Worm (Caenorhabditis elegans): ENCODE data around the gene col-78.

The col-78 gene

DNA sequence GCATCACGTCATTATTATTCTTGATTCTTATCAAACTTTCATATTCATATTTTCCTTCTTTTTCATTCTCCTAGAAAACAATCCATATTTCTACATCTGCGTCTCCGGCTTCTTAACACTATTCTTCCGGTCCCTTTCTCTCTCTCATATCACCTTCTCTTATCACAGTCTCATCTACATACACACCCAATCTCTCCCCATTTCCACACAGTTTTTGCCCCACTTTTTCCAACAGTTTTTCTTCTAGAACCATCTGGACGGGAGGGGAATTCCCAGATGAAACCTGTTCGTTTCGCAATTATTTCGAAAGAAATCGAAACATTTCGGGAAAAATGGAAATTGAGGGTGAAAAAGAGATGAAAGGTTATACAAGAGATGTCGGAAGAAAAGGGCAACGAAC is 24.2 kb upstream of the col-78 start:
- no peak for TF ChIP-seq ceh-24 (tag; optimal IDR thresholded peaks at IDR 0.05)
- TF ChIP-seq elt-2 (tag; optimal IDR thresholded peaks at IDR 0.05) = peak; percentile 75

DNA sequence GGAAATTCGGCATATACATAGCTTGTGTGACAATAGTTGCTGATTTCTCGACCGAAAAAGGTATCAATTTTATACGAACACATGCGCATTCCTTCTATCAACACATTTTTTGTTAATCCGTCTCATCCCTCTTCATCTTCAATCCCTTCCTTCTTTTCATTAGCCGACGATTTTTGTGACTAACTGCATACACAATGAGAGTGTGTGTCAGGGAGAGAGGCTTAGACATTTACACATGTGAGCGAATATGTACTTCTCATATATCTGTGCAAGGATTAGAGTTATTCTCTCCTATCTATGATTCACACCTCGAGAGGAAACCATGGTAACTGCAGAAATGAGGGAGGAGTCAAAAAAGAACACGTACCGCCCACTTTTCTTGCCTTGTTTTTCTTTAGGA is 22.0 kb upstream of the col-78 start:
- TF ChIP-seq hlh-15 (tag; optimal IDR thresholded peaks at IDR 0.05) (no peak), fax-1 (tag; optimal IDR thresholded peaks at IDR 0.05) (no peak), ceh-19 (GFP tag; optimal IDR thresholded peaks at IDR 0.05) (no peak), zip-5 (tag; optimal IDR thresholded peaks at IDR 0.05) (no peak), unc-3 (GFP tag; conservative IDR thresholded peaks at IDR 0.05) (no peak), unc-3 (tag; optimal IDR thresholded peaks at IDR 0.05) (no peak), elt-2 (tag; optimal IDR thresholded peaks at IDR 0.05) (no peak), F13H6.1 (tag; optimal IDR thresholded peaks at IDR 0.05) (no peak), ceh-31 (tag; optimal IDR thresholded peaks at IDR 0.05) (no peak), ceh-6 (GFP tag; optimal IDR thresholded peaks at IDR 0.05) (no peak), sox-4 (tag; optimal IDR thresholded peaks at IDR 0.05) (no peak), ceh-22 (tag; optimal IDR thresholded peaks at IDR 0.05) (no peak), ahr-1 (tag; optimal IDR thresholded peaks at IDR 0.05) (no peak), ama-1 (optimal IDR thresholded peaks at IDR 0.05) (no peak), hlh-30 (tag; optimal IDR thresholded peaks at IDR 0.05; ENCODE audit: insufficient read depth) (no peak), odd-2 (tag; optimal IDR thresholded peaks at IDR 0.05) (no peak), fkh-10 (GFP tag; optimal IDR thresholded peaks at IDR 0.05) (no peak), syd-9 (tag; optimal IDR thresholded peaks at IDR 0.05) (no peak), madf-2 (tag; optimal IDR thresholded peaks at IDR 0.05) (no peak), ceh-34 (tag; optimal IDR thresholded peaks at IDR 0.05) (no peak)

- TF ChIP-seq ceh-6 (GFP tag; optimal IDR thresholded peaks at IDR 0.05) (no peak), unc-3 (GFP tag; conservative IDR thresholded peaks at IDR 0.05) (no peak), unc-3 (tag; optimal IDR thresholded peaks at IDR 0.05) (no peak), ttx-3 (tag; optimal IDR thresholded peaks at IDR 0.05) (no peak), sox-2 (GFP tag; IDR thresholded peaks at IDR 0.05) (no peak), ets-4 (tag; optimal IDR thresholded peaks at IDR 0.05) (no peak), K09A11.1 (tag; optimal IDR thresholded peaks at IDR 0.05; ENCODE audit: insufficient read depth) (no peak), unc-42 (tag; optimal IDR thresholded peaks at IDR 0.05) (no peak), che-1 (tag; optimal IDR thresholded peaks at IDR 0.05) (no peak), lim-6 (tag; optimal IDR thresholded peaks at IDR 0.05) (no peak), hlh-13 (GFP tag; optimal IDR thresholded peaks at IDR 0.05) (no peak), pros-1 (tag; optimal IDR thresholded peaks at IDR 0.05) (no peak), T23F11.4 (GFP tag; optimal IDR thresholded peaks at IDR 0.05) (no peak), ceh-9 (tag; optimal IDR thresholded peaks at IDR 0.05) (no peak), pag-3 (tag; optimal IDR thresholded peaks at IDR 0.05; ENCODE audit: borderline replicate concordance) (no peak)
Measured at ce11 chrII:9131363-9131762, 21.0 kb upstream of the col-78 start, which contains the start of gene C16D2.1. Gene C16D2.1, plus strand, starts transcription at chrII:9131663.

- TF ChIP-seq lim-6 (tag; optimal IDR thresholded peaks at IDR 0.05) = no peak
- no peak for TF ChIP-seq pha-2 (tag; optimal IDR thresholded peaks at IDR 0.05)
- no peak for TF ChIP-seq ets-4 (tag; optimal IDR thresholded peaks at IDR 0.05)
- no peak for TF ChIP-seq mec-3 (tag; optimal IDR thresholded peaks at IDR 0.05; ENCODE audit: borderline replicate concordance)
- TF ChIP-seq ceh-31 (tag; optimal IDR thresholded peaks at IDR 0.05) = no peak
- TF ChIP-seq nfya-1 (tag; optimal IDR thresholded peaks at IDR 0.05) = no peak
- TF ChIP-seq npax-4 (tag; optimal IDR thresholded peaks at IDR 0.05) = no peak
- no peak for TF ChIP-seq gmeb-2 (tag; optimal IDR thresholded peaks at IDR 0.05)
- TF ChIP-seq hlh-8 (tag; optimal IDR thresholded peaks at IDR 0.05) = no peak
Measured at ce11 chrII:9132338-9132737, 20.0 kb upstream of the col-78 start.

All from whole organism, late embryonic.